Fruit fly (Drosophila melanogaster) whole organism, adult: ENCODE measurements around the gene CG44158.
A peak's percentile ranks its signal among the peaks of the same experiment; 100 is the strongest.

Source experiments
- CG11617 ChIP-seq: fragments of 200-800 bp; sonication (Bioruptor generic); optimal IDR thresholded peaks from 2 replicates; lab custom pipeline; 2017; ENCODE audit warnings: mild to moderate bottlenecking, missing biosample characterization, missing genetic modification reagents, missing genetic modification characterization
- CG12768 ChIP-seq: fragments of 200-800 bp; sonication (Bioruptor generic); optimal IDR thresholded peaks from 2 replicates; lab custom pipeline; 2017; ENCODE audit warnings: missing biosample characterization, missing genetic modification characterization, mild to moderate bottlenecking, moderate library complexity, missing genetic modification reagents
- CG14711 ChIP-seq: fragments of 200-800 bp; sonication (Bioruptor generic); optimal IDR thresholded peaks from 2 replicates; lab custom pipeline; 2018; ENCODE audit warnings: missing biosample characterization, mild to moderate bottlenecking, missing genetic modification characterization, moderate library complexity
- CG1620 ChIP-seq: fragments of 200-800 bp; sonication (Bioruptor generic); optimal IDR thresholded peaks from 2 replicates; lab custom pipeline; 2016; ENCODE audit warnings: missing biosample characterization, missing genetic modification characterization
- CG33017 ChIP-seq: fragments of 200-800 bp; sonication (Bioruptor generic); optimal IDR thresholded peaks from 2 replicates; lab custom pipeline; 2018; ENCODE audit warnings: missing biosample characterization, mild to moderate bottlenecking, missing genetic modification characterization, moderate library complexity
- CG5204 ChIP-seq: fragments of 200-800 bp; sonication (Bioruptor generic); optimal IDR thresholded peaks from 2 replicates; lab custom pipeline; 2016; ENCODE audit warnings: missing biosample characterization, missing genetic modification characterization
- CG7045 ChIP-seq: fragments of 200-800 bp; sonication (Bioruptor generic); optimal IDR thresholded peaks from 2 replicates; lab custom pipeline; 2017; ENCODE audit warnings: missing biosample characterization, mild to moderate bottlenecking, missing genetic modification characterization
- CG7101 ChIP-seq: fragments of 200-800 bp; sonication (Bioruptor generic); optimal IDR thresholded peaks from 2 replicates; lab custom pipeline; 2018; ENCODE audit warnings: missing biosample characterization, mild to moderate bottlenecking, missing genetic modification characterization, moderate library complexity
- Clk ChIP-seq: fragments of 200-800 bp; sonication (Bioruptor generic); optimal IDR thresholded peaks from 2 replicates; lab custom pipeline; 2017; ENCODE audit warnings: missing biosample characterization, missing genetic modification characterization
- Crg-1 ChIP-seq: fragments of 200-800 bp; sonication (Bioruptor generic); optimal IDR thresholded peaks from 2 replicates; lab custom pipeline; 2016; ENCODE audit warnings: missing biosample characterization, missing genetic modification characterization
- Hr96 ChIP-seq: fragments of 200-800 bp; sonication (Bioruptor generic); optimal IDR thresholded peaks from 2 replicates; lab custom pipeline; 2016; ENCODE audit warnings: missing biosample characterization, missing genetic modification characterization
- Mnt ChIP-seq: fragments of 200-800 bp; sonication (Bioruptor generic); optimal IDR thresholded peaks from 2 replicates; lab custom pipeline; 2016; ENCODE audit warnings: missing biosample characterization, mild to moderate bottlenecking, missing genetic modification characterization
- bab1 ChIP-seq: fragments of 200-800 bp; sonication (Bioruptor generic); optimal IDR thresholded peaks from 3 replicates; lab custom pipeline; 2019; ENCODE audit warnings: missing biosample characterization, mild to moderate bottlenecking, missing genetic modification characterization, moderate library complexity
- cic ChIP-seq: fragments of 200-800 bp; sonication (Bioruptor generic); optimal IDR thresholded peaks from 2 replicates; lab custom pipeline; 2017; ENCODE audit warnings: missing biosample characterization, mild to moderate bottlenecking, missing genetic modification characterization, moderate library complexity
- cnc ChIP-seq, 2 experiments: fragments of >200 bp; optimal IDR thresholded peaks; 2 replicates each; lab custom pipeline; 2017
- kay ChIP-seq: fragments of 200-800 bp; sonication (Bioruptor generic); peaks from one replicate; lab custom pipeline; 2016; ENCODE audit warnings: missing biosample characterization, missing genetic modification characterization, borderline replicate concordance
- ovo ChIP-seq: fragments of 200-800 bp; sonication (Bioruptor generic); optimal IDR thresholded peaks from 2 replicates; lab custom pipeline; 2016; ENCODE audit warnings: missing biosample characterization, missing genetic modification characterization
- pad ChIP-seq: fragments of 200-800 bp; sonication (Bioruptor generic); optimal IDR thresholded peaks from 3 replicates; lab custom pipeline; 2017; ENCODE audit warnings: missing biosample characterization, missing genetic modification characterization, mild to moderate bottlenecking, moderate library complexity, missing genetic modification reagents
- tj ChIP-seq: fragments of 200-800 bp; sonication (Bioruptor generic); optimal IDR thresholded peaks from 3 replicates; lab custom pipeline; 2017; ENCODE audit warnings: missing biosample characterization, mild to moderate bottlenecking, missing genetic modification characterization, moderate library complexity
- toe ChIP-seq: fragments of 200-800 bp; sonication (Bioruptor generic); optimal IDR thresholded peaks from 2 replicates; lab custom pipeline; 2016; ENCODE audit warnings: missing biosample characterization, missing genetic modification characterization

CG44158 gene

DNA sequence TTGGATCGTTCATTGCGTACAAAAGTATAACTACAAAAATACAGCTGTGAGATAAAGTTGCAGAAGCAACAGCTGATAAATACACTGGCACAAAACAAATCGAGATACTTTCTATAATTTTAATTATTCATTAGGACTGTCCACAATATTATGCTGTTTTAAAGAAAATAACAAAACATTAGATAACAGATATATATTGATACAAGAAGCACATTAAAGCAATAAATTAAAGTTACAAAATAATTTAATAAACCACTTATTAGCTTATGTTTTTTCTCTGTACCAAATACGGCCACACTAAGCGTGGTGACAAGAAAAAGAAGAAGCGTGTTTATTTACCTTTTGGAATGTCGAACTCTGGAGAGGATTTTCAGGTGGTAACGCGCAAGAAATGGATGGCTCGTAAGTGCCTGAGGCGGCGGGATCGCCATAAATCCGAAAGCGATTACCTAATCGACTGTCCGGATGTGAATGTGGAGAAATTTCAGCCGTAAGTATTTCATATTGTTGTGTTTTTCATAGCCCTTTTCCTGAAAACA, 11.7 kb downstream of the CG44158 start, which contains the start of the genes CG7988 and CG7183:
Gene CG7988 (plus strand): TSS at position 316 of the 539 bp plus-strand sequence.
Gene CG7183 (minus strand): TSS at position 489 of the 539 bp plus-strand sequence.
- TF ChIP-seq CG12768 (peak; percentile 93), tj (GFP tag; lab: Kevin White, UChicago) (peak; percentile 81), toe (GFP tag; lab: Kevin White, UChicago) (peak; percentile 96), Crg-1 (GFP tag; lab: Kevin White, UChicago) (peak; percentile 93), CG5204 (GFP tag; lab: Kevin White, UChicago) (no peak), kay (GFP tag; lab: Kevin White, UChicago) (no peak), CG11617 (GFP tag; lab: Kevin White, UChicago) (peak; percentile 97), Hr96 (GFP tag; lab: Kevin White, UChicago) (peak; percentile 94), pad (GFP tag; lab: Kevin White, UChicago) (peak; percentile 82), CG14711 (peak; percentile 96), Clk (GFP tag; lab: Kevin White, UChicago) (peak; percentile 85), bab1 (GFP tag; lab: Kevin White, UChicago) (peak; percentile 98), CG33017 (tag; lab: Kevin White, UChicago) (peak; percentile 98), cnc (optimal IDR thresholded peaks at IDR 0.05; lab: Kevin White, UChicago) (no peak), cic (peak; percentile 71), Mnt (GFP tag; lab: Kevin White, UChicago) (peak; percentile 88), ovo (GFP tag; lab: Kevin White, UChicago) (peak; percentile 51), CG1620 (peak; percentile 95), CG7045 (GFP tag; lab: Kevin White, UChicago) (peak; percentile 95), CG7101 (tag; lab: Kevin White, UChicago) (peak; percentile 98)

DNA sequence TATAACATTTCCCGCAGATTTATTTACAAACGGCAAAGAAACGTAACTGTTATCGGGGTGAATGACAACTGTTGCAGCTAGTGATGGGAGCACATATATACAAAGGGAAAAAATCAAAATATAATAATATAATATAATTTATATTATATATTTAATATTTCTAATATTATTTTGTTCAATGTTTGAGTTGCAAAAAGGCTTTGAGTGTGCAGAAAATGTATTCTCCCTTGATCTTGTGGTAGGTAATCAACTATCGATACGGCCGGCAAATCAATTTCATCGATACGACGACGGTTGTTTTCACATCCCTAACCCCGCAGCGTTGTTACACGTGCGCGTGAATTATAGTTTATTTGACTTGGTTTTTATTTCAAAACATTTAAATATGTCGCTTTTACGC, 14.9 kb downstream of the CG44158 start, which contains the start of the genes mTerf5 and Non3:
Gene mTerf5 (minus strand): TSS at position 249 of the 400 bp plus-strand sequence.
Gene Non3 (plus strand): TSS at position 289 of the 400 bp plus-strand sequence.
- TF ChIP-seq CG5204 (GFP tag; lab: Kevin White, UChicago) (no peak), CG7045 (GFP tag; lab: Kevin White, UChicago) (peak; percentile 47), CG11617 (GFP tag; lab: Kevin White, UChicago) (peak; percentile 80), cnc (optimal IDR thresholded peaks at IDR 0.05; lab: Kevin White, UChicago) (no peak), bab1 (GFP tag; lab: Kevin White, UChicago) (peak; percentile 82), toe (GFP tag; lab: Kevin White, UChicago) (no peak), cic (peak; percentile 6), kay (GFP tag; lab: Kevin White, UChicago) (no peak), CG14711 (peak; percentile 71), Clk (GFP tag; lab: Kevin White, UChicago) (peak; percentile 21), pad (GFP tag; lab: Kevin White, UChicago) (peak; percentile 46), Mnt (GFP tag; lab: Kevin White, UChicago) (peak; percentile 98), CG12768 (peak; percentile 61), CG1620 (peak; percentile 64), Hr96 (GFP tag; lab: Kevin White, UChicago) (no peak), CG7101 (tag; lab: Kevin White, UChicago) (peak; percentile 73), tj (GFP tag; lab: Kevin White, UChicago) (peak; percentile 51), ovo (GFP tag; lab: Kevin White, UChicago) (peak; percentile 74), CG33017 (tag; lab: Kevin White, UChicago) (peak; percentile 57), Crg-1 (GFP tag; lab: Kevin White, UChicago) (peak; percentile 32)

DNA sequence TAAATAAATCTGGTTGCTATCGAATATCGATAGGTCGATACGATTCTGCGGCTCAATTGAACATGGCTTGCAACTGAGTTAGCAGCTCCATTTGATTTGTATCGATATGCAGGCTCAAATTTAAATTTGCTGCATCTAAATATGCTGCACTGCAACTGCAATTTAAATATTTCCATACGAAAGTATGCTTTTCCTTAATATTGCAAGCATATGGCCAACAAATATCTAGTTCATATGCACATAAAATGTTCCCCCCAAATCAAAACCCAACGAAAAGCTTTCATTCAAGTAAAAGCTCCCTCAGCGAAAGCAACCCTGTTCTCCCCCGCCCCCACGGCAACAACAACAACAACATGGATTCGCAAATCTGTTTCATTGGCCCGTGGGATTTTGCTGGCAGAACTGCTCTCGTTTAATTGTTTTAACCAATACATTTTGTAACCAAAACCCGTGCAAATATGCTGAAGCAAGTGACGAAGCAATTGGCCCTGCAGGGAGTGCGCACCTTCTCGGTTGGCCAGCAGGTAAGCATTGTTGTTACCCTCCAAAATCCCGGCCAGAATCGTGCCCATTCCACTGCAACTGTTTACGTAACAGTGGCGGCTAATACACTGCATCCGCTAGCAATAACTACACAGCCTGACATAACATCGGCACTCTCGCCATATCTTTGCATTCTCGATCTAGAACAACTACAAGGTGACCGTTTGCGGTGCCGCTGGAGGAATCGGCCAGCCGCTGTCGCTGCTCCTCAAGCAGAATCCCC, 17.6 kb downstream of the CG44158 start, which contains the start of the genes CG7168 and Mdh2:
Gene CG7168 (minus strand): TSS at position 40 of the 766 bp plus-strand sequence.
Gene Mdh2 (plus strand): TSS at position 354 of the 766 bp plus-strand sequence.
- TF ChIP-seq Clk (GFP tag; lab: Kevin White, UChicago) (no peak), CG12768 (peak; percentile 49), pad (GFP tag; lab: Kevin White, UChicago) (peak; percentile 4), cic (no peak), bab1 (GFP tag; lab: Kevin White, UChicago) (peak; percentile 35), CG11617 (GFP tag; lab: Kevin White, UChicago) (peak; percentile 30), kay (GFP tag; lab: Kevin White, UChicago) (no peak), cnc (optimal IDR thresholded peaks at IDR 0.05; lab: Kevin White, UChicago) (no peak), CG33017 (tag; lab: Kevin White, UChicago) (no peak), Hr96 (GFP tag; lab: Kevin White, UChicago) (no peak), CG7101 (tag; lab: Kevin White, UChicago) (no peak), Mnt (GFP tag; lab: Kevin White, UChicago) (peak; percentile 35), toe (GFP tag; lab: Kevin White, UChicago) (no peak), tj (GFP tag; lab: Kevin White, UChicago) (peak; percentile 28), CG5204 (GFP tag; lab: Kevin White, UChicago) (no peak), CG14711 (peak; percentile 90), Crg-1 (GFP tag; lab: Kevin White, UChicago) (no peak), CG1620 (no peak), ovo (GFP tag; lab: Kevin White, UChicago) (no peak), CG7045 (GFP tag; lab: Kevin White, UChicago) (no peak)

DNA sequence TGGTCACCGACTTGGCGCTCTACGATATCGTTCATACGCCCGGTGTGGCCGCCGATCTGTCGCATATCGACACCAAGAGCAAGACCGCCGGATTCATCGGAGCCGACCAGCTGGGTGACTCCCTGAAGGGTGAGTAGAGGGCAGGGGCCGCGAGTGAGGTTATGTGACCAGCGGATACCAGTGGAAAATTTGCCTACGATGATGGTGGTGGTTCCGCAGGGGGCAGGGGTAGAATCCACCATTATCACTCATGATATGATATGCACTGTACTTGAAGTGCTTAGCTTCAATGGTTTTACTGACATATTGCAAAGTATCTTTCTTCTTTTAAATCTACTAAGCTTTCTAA, 18.2 kb downstream of the CG44158 start:
- TF ChIP-seq kay (GFP tag; lab: Kevin White, UChicago) (no peak), Hr96 (GFP tag; lab: Kevin White, UChicago) (no peak), CG11617 (GFP tag; lab: Kevin White, UChicago) (no peak), bab1 (GFP tag; lab: Kevin White, UChicago) (no peak), Clk (GFP tag; lab: Kevin White, UChicago) (no peak), CG33017 (tag; lab: Kevin White, UChicago) (no peak), CG7101 (tag; lab: Kevin White, UChicago) (no peak), cnc (optimal IDR thresholded peaks at IDR 0.05; lab: Kevin White, UChicago) (no peak), cic (no peak), CG12768 (no peak)
